Fruit fly (Drosophila melanogaster) whole organism, embryonic: ENCODE data around the gene CG10730.

Experiments
- Abd-B ChIP-seq: fragments of 200-800 bp; sonication (Bioruptor generic); optimal IDR thresholded peaks from 2 replicates; lab custom pipeline; 2018; ENCODE audit warnings: missing biosample characterization, mild to moderate bottlenecking, missing genetic modification characterization, moderate library complexity
- Aef1 ChIP-seq: fragments of 200-800 bp; sonication (Bioruptor generic); IDR thresholded peaks from 3 replicates; pipeline ENCODE4 v1.3.6; 2022; ENCODE audit warnings: missing biosample characterization, missing genetic modification characterization
- B-H1 ChIP-seq: fragments of 200-800 bp; sonication (Bioruptor generic); IDR thresholded peaks from 3 replicates; pipeline ENCODE4 v1.3.6; 2022; ENCODE audit warnings: missing biosample characterization, missing genetic modification characterization
- CG11696 ChIP-seq: fragments of 200-800 bp; sonication (Bioruptor generic); IDR thresholded peaks from 2 replicates; pipeline ENCODE4 v1.3.6; 2022; ENCODE audit warnings: missing biosample characterization, missing genetic modification characterization
- CG14014 ChIP-seq: fragments of 200-800 bp; sonication (Bioruptor generic); IDR thresholded peaks from 2 replicates; pipeline ENCODE4 v1.3.6; 2022; ENCODE audit warnings: missing biosample characterization, missing genetic modification characterization
- CG14441 ChIP-seq: fragments of 200-800 bp; sonication (Bioruptor generic); IDR thresholded peaks from 2 replicates; pipeline ENCODE4 v1.3.6; 2022; ENCODE audit warnings: missing biosample characterization, missing genetic modification characterization
- CG1602 ChIP-seq: fragments of 200-800 bp; sonication (Bioruptor generic); optimal IDR thresholded peaks from 3 replicates; lab custom pipeline; 2016; ENCODE audit warnings: missing biosample characterization, missing genetic modification characterization
- CG17385 ChIP-seq: fragments of 200-800 bp; sonication (Bioruptor generic); optimal IDR thresholded peaks from 3 replicates; lab custom pipeline; 2018; ENCODE audit warnings: missing biosample characterization, mild to moderate bottlenecking, missing genetic modification characterization
- CG30403 ChIP-seq: fragments of 200-800 bp; sonication (Bioruptor generic); optimal IDR thresholded peaks from 3 replicates; lab custom pipeline; 2016; ENCODE audit warnings: missing biosample characterization, missing genetic modification characterization
- CG31224 ChIP-seq: fragments of 200-800 bp; sonication (Bioruptor generic); IDR thresholded peaks from 2 replicates; pipeline ENCODE4 v1.3.6; 2022; ENCODE audit warnings: missing biosample characterization, missing genetic modification characterization
- CG31365 ChIP-seq: fragments of 200-800 bp; sonication (Bioruptor generic); optimal IDR thresholded peaks from 2 replicates; lab custom pipeline; 2018; ENCODE audit warnings: missing biosample characterization, mild to moderate bottlenecking, missing genetic modification characterization
- CG8944 ChIP-seq: fragments of 200-800 bp; sonication (Bioruptor generic); optimal IDR thresholded peaks from 3 replicates; lab custom pipeline; 2016; ENCODE audit warnings: missing biosample characterization, missing genetic modification characterization
- CG9932 ChIP-seq: fragments of 200-800 bp; sonication (Bioruptor generic); IDR thresholded peaks from 2 replicates; pipeline ENCODE4 v1.3.6; 2022; ENCODE audit warnings: missing biosample characterization, missing genetic modification characterization
- Dad ChIP-seq: fragments of 200-800 bp; sonication (Bioruptor generic); optimal IDR thresholded peaks from 3 replicates; lab custom pipeline; 2016; ENCODE audit warnings: missing biosample characterization, missing genetic modification characterization
- Doc3 ChIP-seq: fragments of 200-800 bp; sonication (Bioruptor generic); IDR thresholded peaks from 3 replicates; pipeline ENCODE4 v1.3.6; 2022; ENCODE audit warnings: missing biosample characterization, missing genetic modification characterization; ENCODE audit not compliant: partially characterized antibody
- Fer2 ChIP-seq: fragments of 200-800 bp; sonication (Bioruptor generic); optimal IDR thresholded peaks from 2 replicates; lab custom pipeline; 2018; ENCODE audit warnings: missing biosample characterization, mild to moderate bottlenecking, missing genetic modification characterization, moderate library complexity
- Gug ChIP-seq: fragments of 200-800 bp; sonication (Bioruptor generic); IDR thresholded peaks from 4 replicates; pipeline ENCODE4 v1.3.6; 2022; ENCODE audit warnings: missing biosample characterization, missing genetic modification characterization
- Hey ChIP-seq: fragments of 200-800 bp; sonication (Bioruptor generic); optimal IDR thresholded peaks from 3 replicates; lab custom pipeline; 2018; ENCODE audit warnings: missing biosample characterization, mild to moderate bottlenecking, missing genetic modification characterization
- HmgD ChIP-seq: fragments of 200-800 bp; sonication (Bioruptor generic); optimal IDR thresholded peaks from 3 replicates; lab custom pipeline; 2016; ENCODE audit warnings: missing biosample characterization, missing genetic modification characterization
- Kr ChIP-seq: fragments of 200-800 bp; sonication (Bioruptor generic); optimal IDR thresholded peaks from 2 replicates; lab custom pipeline; 2017; ENCODE audit warnings: missing biosample characterization, mild to moderate bottlenecking, missing genetic modification characterization
- Meics ChIP-seq: fragments of 200-800 bp; sonication (Bioruptor generic); optimal IDR thresholded peaks from 2 replicates; lab custom pipeline; 2017; ENCODE audit warnings: missing biosample characterization, mild to moderate bottlenecking, missing genetic modification characterization
- Mrtf ChIP-seq: fragments of 200-800 bp; sonication (Bioruptor generic); IDR thresholded peaks from 3 replicates; pipeline ENCODE4 v1.3.6; 2022; ENCODE audit warnings: missing biosample characterization, missing genetic modification characterization
- Myb ChIP-seq: fragments of 200-800 bp; sonication (Bioruptor generic); optimal IDR thresholded peaks from 2 replicates; lab custom pipeline; 2016; ENCODE audit warnings: missing biosample characterization, missing genetic modification characterization
- Oaz ChIP-seq: fragments of 200-800 bp; sonication (Bioruptor generic); IDR thresholded peaks from 2 replicates; pipeline ENCODE4 v1.3.6; 2022; ENCODE audit warnings: missing biosample characterization, missing genetic modification characterization
- Oli ChIP-seq: fragments of 200-800 bp; sonication (Bioruptor generic); optimal IDR thresholded peaks from 2 replicates; lab custom pipeline; 2018; ENCODE audit warnings: missing biosample characterization, mild to moderate bottlenecking, missing genetic modification characterization, moderate library complexity
- Sry-β ChIP-seq: fragments of 200-800 bp; sonication (Bioruptor generic); optimal IDR thresholded peaks from 2 replicates; lab custom pipeline; 2018; ENCODE audit warnings: missing biosample characterization, mild to moderate bottlenecking, missing genetic modification characterization, moderate library complexity
- YL-1 ChIP-seq: fragments of 200-800 bp; sonication (Bioruptor generic); optimal IDR thresholded peaks from 3 replicates; lab custom pipeline; 2017; ENCODE audit warnings: missing biosample characterization, mild to moderate bottlenecking, missing genetic modification characterization
- bab2 ChIP-seq: fragments of 200-800 bp; sonication (Bioruptor generic); optimal IDR thresholded peaks from 2 replicates; lab custom pipeline; 2016; ENCODE audit warnings: missing biosample characterization, missing genetic modification characterization
- bbx ChIP-seq: fragments of 200-800 bp; sonication (Bioruptor generic); IDR thresholded peaks from 2 replicates; pipeline ENCODE4 v1.3.6; 2022; ENCODE audit warnings: missing biosample characterization, missing genetic modification characterization; ENCODE audit not compliant: partially characterized antibody
- bigmax ChIP-seq: fragments of 200-800 bp; sonication (Bioruptor generic); optimal IDR thresholded peaks from 2 replicates; lab custom pipeline; 2018; ENCODE audit warnings: missing biosample characterization, mild to moderate bottlenecking, missing genetic modification characterization
- bowl ChIP-seq: fragments of 200-800 bp; sonication (Bioruptor generic); IDR thresholded peaks from 2 replicates; pipeline ENCODE4 v1.3.6; 2022; ENCODE audit warnings: missing biosample characterization, missing genetic modification characterization
- chinmo ChIP-seq: fragments of 200-800 bp; sonication (Bioruptor generic); IDR thresholded peaks from 4 replicates; pipeline ENCODE4 v1.3.6; 2022; ENCODE audit warnings: missing biosample characterization, missing genetic modification characterization; ENCODE audit not compliant: partially characterized antibody
- dpn ChIP-seq, 2 experiments: fragments of 200-800 bp; sonication (Bioruptor generic); optimal IDR thresholded peaks; 3 replicates each; lab custom pipeline; 2016; ENCODE audit warnings: missing biosample characterization in 2 of 2, missing genetic modification characterization in 2 of 2
- emc ChIP-seq: fragments of 200-800 bp; sonication (Bioruptor generic); optimal IDR thresholded peaks from 2 replicates; lab custom pipeline; 2016; ENCODE audit warnings: missing biosample characterization, missing genetic modification characterization
- fd102C ChIP-seq: fragments of 200-800 bp; sonication (Bioruptor generic); optimal IDR thresholded peaks from 2 replicates; lab custom pipeline; 2018; ENCODE audit warnings: missing biosample characterization, mild to moderate bottlenecking, missing genetic modification characterization, moderate library complexity
- fd3F ChIP-seq: fragments of 200-800 bp; sonication (Bioruptor generic); optimal IDR thresholded peaks from 2 replicates; lab custom pipeline; 2018; ENCODE audit warnings: missing biosample characterization, mild to moderate bottlenecking, missing genetic modification characterization, moderate library complexity
- fd64A ChIP-seq: fragments of 200-800 bp; sonication (Bioruptor generic); optimal IDR thresholded peaks from 3 replicates; lab custom pipeline; 2018; ENCODE audit warnings: missing biosample characterization, mild to moderate bottlenecking, missing genetic modification characterization
- gce ChIP-seq: fragments of 200-800 bp; sonication (Bioruptor generic); IDR thresholded peaks from 3 replicates; pipeline ENCODE4 v1.3.6; 2022; ENCODE audit warnings: missing biosample characterization, missing genetic modification characterization
- inv ChIP-seq: fragments of 200-800 bp; sonication (Bioruptor generic); IDR thresholded peaks from 2 replicates; pipeline ENCODE4 v1.3.6; 2022; ENCODE audit warnings: missing biosample characterization, missing genetic modification characterization; ENCODE audit not compliant: partially characterized antibody
- maf-S ChIP-seq: fragments of 200-800 bp; sonication (Bioruptor generic); optimal IDR thresholded peaks from 2 replicates; lab custom pipeline; 2016; ENCODE audit warnings: missing biosample characterization, missing genetic modification characterization
- mld ChIP-seq: fragments of 200-800 bp; sonication (Bioruptor generic); IDR thresholded peaks from 3 replicates; pipeline ENCODE4 v1.3.6; 2022; ENCODE audit warnings: missing biosample characterization, missing genetic modification characterization; ENCODE audit not compliant: partially characterized antibody
- oc ChIP-seq: fragments of 200-800 bp; sonication (Bioruptor generic); optimal IDR thresholded peaks from 2 replicates; lab custom pipeline; 2018; ENCODE audit warnings: missing biosample characterization, mild to moderate bottlenecking, missing genetic modification characterization, moderate library complexity
- pum ChIP-seq: fragments of 200-800 bp; sonication (Bioruptor generic); optimal IDR thresholded peaks from 2 replicates; lab custom pipeline; 2016; ENCODE audit warnings: missing biosample characterization, missing genetic modification characterization
- ro ChIP-seq: fragments of 200-800 bp; sonication (Bioruptor generic); IDR thresholded peaks from 2 replicates; pipeline ENCODE4 v1.3.6; 2022; ENCODE audit warnings: missing biosample characterization, missing genetic modification characterization
- salm ChIP-seq: fragments of 200-800 bp; sonication (Bioruptor generic); optimal IDR thresholded peaks from 2 replicates; lab custom pipeline; 2018; ENCODE audit warnings: missing biosample characterization, mild to moderate bottlenecking, missing genetic modification characterization
- sna ChIP-seq: fragments of 200-800 bp; sonication (Bioruptor generic); IDR thresholded peaks from 2 replicates; pipeline ENCODE4 v1.3.6; 2022; ENCODE audit warnings: missing biosample characterization, missing genetic modification characterization; ENCODE audit not compliant: partially characterized antibody
- so ChIP-seq: fragments of 200-800 bp; sonication (Bioruptor generic); IDR thresholded peaks from 3 replicates; pipeline ENCODE4 v1.3.6; 2022; ENCODE audit warnings: missing biosample characterization, missing genetic modification characterization
- tin ChIP-seq: fragments of 200-800 bp; sonication (Bioruptor generic); optimal IDR thresholded peaks from 3 replicates; lab custom pipeline; 2016; ENCODE audit warnings: missing biosample characterization, missing genetic modification characterization
- vvl ChIP-seq: fragments of 200-800 bp; sonication (Bioruptor generic); IDR thresholded peaks from 2 replicates; pipeline ENCODE4 v1.3.6; 2022; ENCODE audit warnings: missing biosample characterization, missing genetic modification characterization
- zen ChIP-seq: fragments of 200-800 bp; sonication (Bioruptor generic); optimal IDR thresholded peaks from 3 replicates; lab custom pipeline; 2018; ENCODE audit warnings: missing biosample characterization, mild to moderate bottlenecking, missing genetic modification characterization, moderate library complexity
- zf30C ChIP-seq: fragments of 200-800 bp; sonication (Bioruptor generic); optimal IDR thresholded peaks from 3 replicates; lab custom pipeline; 2018; ENCODE audit warnings: missing biosample characterization, mild to moderate bottlenecking, missing genetic modification characterization

Gene CG10730

DNA sequence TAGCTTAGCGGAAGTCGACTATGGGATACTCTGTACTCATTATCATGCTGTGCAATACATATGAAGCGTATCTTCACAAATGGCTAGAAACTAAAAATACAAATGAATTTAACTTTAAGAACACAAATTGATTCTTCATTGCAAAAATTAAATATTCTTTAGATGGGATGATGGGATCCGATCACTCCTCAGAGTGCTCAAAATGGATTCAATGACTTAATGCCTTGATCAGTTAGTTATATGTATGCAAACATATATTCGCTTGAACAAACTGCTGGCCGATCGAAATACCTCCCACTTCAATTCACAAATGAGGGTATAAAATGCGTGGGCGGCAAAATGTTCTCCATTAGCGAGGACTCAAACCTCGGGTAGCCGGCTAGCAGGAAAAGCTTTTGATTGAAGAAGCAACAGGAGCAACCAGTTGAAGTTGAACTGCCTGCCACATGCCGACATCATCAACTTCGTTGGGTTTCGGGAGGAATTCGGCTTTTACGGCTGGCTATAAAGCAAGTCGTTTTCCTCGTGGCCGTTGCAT is 44.5 kb downstream of the CG10730 start, which contains the start of gene sNPF (continued):
- TF ChIP-seq CG14441 (GFP tag; lab: Robert Waterston, UW) (no peak), fd3F (GFP tag; lab: Kevin White, UChicago) (peak; percentile 16), Doc3 (GFP tag; lab: Robert Waterston, UW) (no peak), Oli (tag; lab: Kevin White, UChicago) (no peak), Hey (tag; lab: Kevin White, UChicago) (no peak), CG31224 (GFP tag; lab: Robert Waterston, UW) (no peak), YL-1 (GFP tag; lab: Kevin White, UChicago) (no peak), bigmax (GFP tag; lab: Kevin White, UChicago) (no peak), fd102C (no peak), Abd-B (GFP tag; lab: Kevin White, UChicago) (no peak), Mrtf (GFP tag; lab: Robert Waterston, UW) (no peak), Dad (GFP tag; lab: Kevin White, UChicago) (peak; percentile 37), CG14014 (GFP tag; lab: Robert Waterston, UW) (peak; percentile 27; the same call in 1 of the 2 replicates), vvl (GFP tag; lab: Robert Waterston, UW) (no peak), gce (GFP tag; lab: Robert Waterston, UW) (no peak), bowl (GFP tag; lab: Robert Waterston, UW) (no peak), ro (GFP tag; lab: Robert Waterston, UW) (no peak), chinmo (no peak), bab2 (GFP tag; lab: Kevin White, UChicago) (peak; percentile 55), Meics (GFP tag; lab: Kevin White, UChicago) (peak; percentile 67), Gug (GFP tag; lab: Robert Waterston, UW) (no peak), Oaz (GFP tag; lab: Robert Waterston, UW) (no peak), CG17385 (GFP tag; lab: Kevin White, UChicago) (peak; percentile 62), inv (GFP tag; lab: Robert Waterston, UW) (no peak), Sry-β (no peak), Myb (GFP tag; lab: Kevin White, UChicago) (peak; percentile 60), pum (GFP tag; lab: Kevin White, UChicago) (peak; percentile 1), B-H1 (GFP tag; lab: Robert Waterston, UW) (no peak), Fer2 (tag; lab: Kevin White, UChicago) (no peak), CG8944 (GFP tag; lab: Kevin White, UChicago) (peak; percentile 6), CG31365 (no peak), oc (no peak), salm (tag; lab: Kevin White, UChicago) (no peak), emc (GFP tag; lab: Kevin White, UChicago) (peak; percentile 32), so (GFP tag; lab: Robert Waterston, UW) (no peak), mld (GFP tag; lab: Robert Waterston, UW) (no peak), sna (GFP tag; lab: Robert Waterston, UW) (no peak), maf-S (GFP tag; lab: Kevin White, UChicago) (peak; percentile 30), dpn (GFP tag; optimal IDR thresholded peaks at IDR 0.05; lab: Kevin White, UChicago) (peak; percentile 47 to 50), fd64A (no peak), zen (no peak), CG9932 (GFP tag; lab: Robert Waterston, UW) (peak; percentile 54), CG30403 (GFP tag; lab: Kevin White, UChicago) (peak; percentile 69), CG1602 (GFP tag; lab: Kevin White, UChicago) (no peak), CG11696 (GFP tag; lab: Robert Waterston, UW) (no peak), zf30C (GFP tag; lab: Kevin White, UChicago) (no peak), tin (GFP tag; lab: Kevin White, UChicago) (peak; percentile 29), Aef1 (GFP tag; lab: Robert Waterston, UW) (no peak), Kr (GFP tag; lab: Kevin White, UChicago) (no peak), bbx (GFP tag; lab: Robert Waterston, UW) (no peak), HmgD (GFP tag; lab: Kevin White, UChicago) (no peak)
